Fruit fly (Drosophila melanogaster) whole organism, embryonic: ENCODE data around the gene Acp62F.

ENCODE experiments used
- Atf6 ChIP-seq: fragments of 200-800 bp; sonication (Bioruptor generic); IDR thresholded peaks from 2 replicates; pipeline ENCODE4 v1.3.6; 2022; ENCODE audit warnings: missing biosample characterization, missing genetic modification characterization
- CG10321 ChIP-seq: fragments of 200-800 bp; sonication (Bioruptor generic); IDR thresholded peaks from 2 replicates; pipeline ENCODE4 v1.3.6; 2022; ENCODE audit warnings: missing biosample characterization, missing genetic modification characterization
- CG12071 ChIP-seq: fragments of 200-800 bp; sonication (Bioruptor generic); optimal IDR thresholded peaks from 3 replicates; lab custom pipeline; 2018; ENCODE audit warnings: missing biosample characterization, mild to moderate bottlenecking, missing genetic modification characterization
- CG12942 ChIP-seq: fragments of 200-800 bp; sonication (Bioruptor generic); optimal IDR thresholded peaks from 3 replicates; lab custom pipeline; 2016; ENCODE audit warnings: missing biosample characterization, missing genetic modification characterization
- CG13894 ChIP-seq: fragments of 200-800 bp; sonication (Bioruptor generic); optimal IDR thresholded peaks from 3 replicates; lab custom pipeline; 2018; ENCODE audit warnings: missing biosample characterization, mild to moderate bottlenecking, missing genetic modification characterization, moderate library complexity
- CG17568 ChIP-seq: fragments of 200-800 bp; sonication (Bioruptor generic); optimal IDR thresholded peaks from 2 replicates; lab custom pipeline; 2018; ENCODE audit warnings: missing biosample characterization, mild to moderate bottlenecking, missing genetic modification characterization, moderate library complexity
- CG2129 ChIP-seq: fragments of 200-800 bp; sonication (Bioruptor generic); IDR thresholded peaks from 2 replicates; pipeline ENCODE4 v1.3.6; 2022; ENCODE audit warnings: missing biosample characterization, missing genetic modification characterization; ENCODE audit not compliant: partially characterized antibody
- CG2199 ChIP-seq: fragments of 200-800 bp; sonication (Bioruptor generic); IDR thresholded peaks from 3 replicates; pipeline ENCODE4 v1.3.6; 2022; ENCODE audit warnings: missing biosample characterization, missing genetic modification characterization
- CG33557 ChIP-seq: fragments of 200-800 bp; sonication (Bioruptor generic); optimal IDR thresholded peaks from 2 replicates; lab custom pipeline; 2019; ENCODE audit warnings: missing biosample characterization, mild to moderate bottlenecking, missing genetic modification characterization, moderate library complexity
- CG4424 ChIP-seq: fragments of 200-800 bp; sonication (Bioruptor generic); optimal IDR thresholded peaks from 3 replicates; lab custom pipeline; 2016; ENCODE audit warnings: missing biosample characterization, missing genetic modification characterization
- CG6254 ChIP-seq: fragments of 200-800 bp; sonication (Bioruptor generic); optimal IDR thresholded peaks from 3 replicates; lab custom pipeline; 2017; ENCODE audit warnings: mild to moderate bottlenecking, missing biosample characterization, missing genetic modification reagents, missing genetic modification characterization
- CG6813 ChIP-seq: fragments of 200-800 bp; sonication (Bioruptor generic); optimal IDR thresholded peaks from 2 replicates; lab custom pipeline; 2017; ENCODE audit warnings: missing biosample characterization, missing genetic modification characterization, mild to moderate bottlenecking, moderate library complexity, missing genetic modification reagents
- CG7372 ChIP-seq: fragments of 200-800 bp; sonication (Bioruptor generic); IDR thresholded peaks from 2 replicates; pipeline ENCODE4 v1.3.6; 2022; ENCODE audit warnings: missing biosample characterization, missing genetic modification characterization
- CG7987 ChIP-seq: fragments of 200-800 bp; sonication (Bioruptor generic); optimal IDR thresholded peaks from 2 replicates; lab custom pipeline; 2018; ENCODE audit warnings: missing biosample characterization, mild to moderate bottlenecking, missing genetic modification characterization, moderate library complexity
- CoRest ChIP-seq: fragments of 200-800 bp; sonication (Bioruptor generic); optimal IDR thresholded peaks from 3 replicates; lab custom pipeline; 2018; ENCODE audit warnings: missing biosample characterization, mild to moderate bottlenecking, missing genetic modification characterization, moderate library complexity
- Deaf1 ChIP-seq: fragments of 200-800 bp; optimal IDR thresholded peaks from 3 replicates; lab custom pipeline; 2019; ENCODE audit warnings: missing biosample characterization, mild to moderate bottlenecking, missing genetic modification characterization, moderate library complexity
- E2f1 ChIP-seq: fragments of 200-800 bp; sonication (Bioruptor generic); IDR thresholded peaks from 2 replicates; pipeline ENCODE4 v1.3.6; 2022; ENCODE audit warnings: missing biosample characterization, missing genetic modification characterization
- ERR ChIP-seq: fragments of 200-800 bp; sonication (Bioruptor generic); optimal IDR thresholded peaks from 2 replicates; lab custom pipeline; 2016; ENCODE audit warnings: missing biosample characterization, missing genetic modification characterization
- Ets65A ChIP-seq: fragments of 200-800 bp; sonication (Bioruptor generic); peaks from one replicate; lab custom pipeline; 2016; ENCODE audit warnings: missing biosample characterization, missing genetic modification characterization
- HHEX ChIP-seq: fragments of 200-800 bp; sonication (Bioruptor generic); optimal IDR thresholded peaks from 3 replicates; lab custom pipeline; 2017; ENCODE audit warnings: missing biosample characterization, mild to moderate bottlenecking, missing genetic modification characterization, missing genetic modification reagents
- Med ChIP-seq: fragments of 200-800 bp; sonication (Bioruptor generic); peaks from one replicate; lab custom pipeline; 2016; ENCODE audit warnings: missing biosample characterization, missing genetic modification characterization, mild to moderate bottlenecking, inconsistent platforms, moderate library complexity
- NK7.1 ChIP-seq: fragments of 200-800 bp; sonication (Bioruptor generic); optimal IDR thresholded peaks from 3 replicates; lab custom pipeline; 2016; ENCODE audit warnings: missing biosample characterization, missing genetic modification characterization
- Neu2 ChIP-seq: fragments of 200-800 bp; sonication (Bioruptor generic); optimal IDR thresholded peaks from 3 replicates; lab custom pipeline; 2016; ENCODE audit warnings: missing biosample characterization, missing genetic modification characterization, borderline replicate concordance
- Pdp1 ChIP-seq, 2 experiments: fragments of 200-800 bp; sonication (Bioruptor generic); optimal IDR thresholded peaks; 3 replicates each; lab custom pipeline; 2016; ENCODE audit warnings: missing biosample characterization in 2 of 2, missing genetic modification characterization in 2 of 2, mild to moderate bottlenecking in 1 of 2, moderate library complexity in 1 of 2
- caup ChIP-seq: fragments of 200-800 bp; sonication (Bioruptor generic); optimal IDR thresholded peaks from 3 replicates; lab custom pipeline; 2017; ENCODE audit warnings: missing biosample characterization, mild to moderate bottlenecking, missing genetic modification characterization, moderate library complexity; ENCODE audit not compliant: severe bottlenecking
- chinmo ChIP-seq: fragments of 200-800 bp; sonication (Bioruptor generic); IDR thresholded peaks from 4 replicates; pipeline ENCODE4 v1.3.6; 2022; ENCODE audit warnings: missing biosample characterization, missing genetic modification characterization; ENCODE audit not compliant: partially characterized antibody
- chm ChIP-seq: fragments of 200-800 bp; sonication (Bioruptor generic); IDR thresholded peaks from 2 replicates; pipeline ENCODE4 v1.3.6; 2022; ENCODE audit warnings: missing biosample characterization, missing genetic modification characterization
- ci ChIP-seq: fragments of 200-800 bp; sonication (Bioruptor generic); IDR thresholded peaks from 3 replicates; pipeline ENCODE4 v1.3.6; 2022; ENCODE audit warnings: missing biosample characterization, missing genetic modification characterization
- crol ChIP-seq: fragments of 200-800 bp; sonication (Bioruptor generic); IDR thresholded peaks from 2 replicates; pipeline ENCODE4 v1.3.6; 2022; ENCODE audit warnings: missing biosample characterization, missing genetic modification characterization
- crp ChIP-seq, 2 experiments: fragments of 200-800 bp; sonication (Bioruptor generic); optimal IDR thresholded peaks; 2 replicates in 1 of 2; 3 replicates in 1 of 2; lab custom pipeline; 2017; ENCODE audit warnings: missing biosample characterization in 2 of 2, missing genetic modification characterization in 2 of 2, mild to moderate bottlenecking in 1 of 2, moderate library complexity in 1 of 2
- dysf ChIP-seq: fragments of 200-800 bp; sonication (Bioruptor generic); IDR thresholded peaks from 3 replicates; pipeline ENCODE4 v1.3.6; 2022; ENCODE audit warnings: missing biosample characterization, missing genetic modification characterization
- jing ChIP-seq: fragments of 200-800 bp; sonication (Bioruptor generic); optimal IDR thresholded peaks from 2 replicates; lab custom pipeline; 2018; ENCODE audit warnings: missing biosample characterization, mild to moderate bottlenecking, missing genetic modification characterization
- kni ChIP-seq: fragments of 200-800 bp; sonication (Bioruptor generic); optimal IDR thresholded peaks from 3 replicates; lab custom pipeline; 2017; ENCODE audit warnings: mild to moderate bottlenecking, missing biosample characterization, missing genetic modification reagents, missing genetic modification characterization
- lab ChIP-seq: fragments of 200-800 bp; sonication (Bioruptor generic); optimal IDR thresholded peaks from 3 replicates; lab custom pipeline; 2017; ENCODE audit warnings: missing biosample characterization, missing genetic modification characterization, mild to moderate bottlenecking, moderate library complexity, missing genetic modification reagents
- mam ChIP-seq: fragments of 200-800 bp; sonication (Bioruptor generic); optimal IDR thresholded peaks from 3 replicates; lab custom pipeline; 2016; ENCODE audit warnings: missing biosample characterization, missing genetic modification characterization
- nerfin-1 ChIP-seq: fragments of 200-800 bp; sonication (Bioruptor generic); optimal IDR thresholded peaks from 3 replicates; lab custom pipeline; 2019; ENCODE audit warnings: missing biosample characterization, mild to moderate bottlenecking, missing genetic modification characterization, moderate library complexity
- sd ChIP-seq: fragments of 200-800 bp; sonication (Bioruptor generic); optimal IDR thresholded peaks from 3 replicates; lab custom pipeline; 2018; ENCODE audit warnings: missing biosample characterization, mild to moderate bottlenecking, missing genetic modification characterization, moderate library complexity
- sr ChIP-seq: fragments of 200-800 bp; sonication (Bioruptor generic); IDR thresholded peaks from 3 replicates; pipeline ENCODE4 v1.3.6; 2022; ENCODE audit warnings: missing biosample characterization, missing genetic modification characterization

The Acp62F gene

dm6 chr3L:2745698-2746410 lies 6.3 kb downstream of the Acp62F start (continued):
- TF ChIP-seq chinmo (GFP tag; lab: Robert Waterston, UW), result 0 out of 4 replicates have a peak, but pooled peaks have one; percentile 46
- peak; percentile 19 for TF ChIP-seq CG6813 (GFP tag; lab: Kevin White, UChicago)
- no peak for TF ChIP-seq Ets65A (GFP tag; lab: Kevin White, UChicago)
- no peak for TF ChIP-seq Neu2 (GFP tag; lab: Kevin White, UChicago)
- no peak for TF ChIP-seq crp (GFP tag; optimal IDR thresholded peaks at IDR 0.05; lab: Kevin White, UChicago)
- peak; percentile 32; the same call in 1 of the 3 replicates for TF ChIP-seq ci
- TF ChIP-seq CG17568 (GFP tag; lab: Kevin White, UChicago), result no peak
- TF ChIP-seq CG12942 (GFP tag; lab: Kevin White, UChicago), result no peak
- TF ChIP-seq CG10321 (GFP tag; lab: Robert Waterston, UW), result peak; percentile 79
- peak; percentile 79 for TF ChIP-seq lab
- peak; percentile 45 for TF ChIP-seq Deaf1 (tag; lab: Kevin White, UChicago)
- TF ChIP-seq chm, result 0 out of 2 replicates have a peak, but pooled peaks have one; percentile 28
- peak; percentile 35; the same call in 1 of the 3 replicates for TF ChIP-seq dysf
- peak in 1 of 2 experiments; percentile 13 for TF ChIP-seq Pdp1 (GFP tag; optimal IDR thresholded peaks at IDR 0.05; lab: Kevin White, UChicago)
- no peak for TF ChIP-seq CG33557 (GFP tag; lab: Kevin White, UChicago)
- no peak for TF ChIP-seq kni (GFP tag; lab: Kevin White, UChicago)
- TF ChIP-seq NK7.1 (GFP tag; lab: Kevin White, UChicago), result no peak
- TF ChIP-seq CG12071, result peak; percentile 28
- TF ChIP-seq nerfin-1 (tag; lab: Kevin White, UChicago), result no peak
- TF ChIP-seq jing (GFP tag; lab: Kevin White, UChicago), result no peak
- TF ChIP-seq CG2199 (GFP tag; lab: Robert Waterston, UW), result peak; percentile 95
- no peak for TF ChIP-seq mam (GFP tag; lab: Kevin White, UChicago)
- TF ChIP-seq CG7987 (GFP tag; lab: Kevin White, UChicago), result peak; percentile 10
- peak; percentile 46 for TF ChIP-seq HHEX (GFP tag; lab: Kevin White, UChicago)
- no peak for TF ChIP-seq CG4424 (GFP tag; lab: Kevin White, UChicago)
- TF ChIP-seq CoRest (tag; lab: Kevin White, UChicago), result no peak
- no peak for TF ChIP-seq CG6254 (GFP tag; lab: Kevin White, UChicago)
- TF ChIP-seq caup (GFP tag; lab: Kevin White, UChicago), result peak; percentile 61
- TF ChIP-seq E2f1 (GFP tag; lab: Robert Waterston, UW), result no peak
- no peak for TF ChIP-seq CG7372 (GFP tag; lab: Robert Waterston, UW)
- TF ChIP-seq, all 482 proteins: peak for 28

- TF ChIP-seq sr (GFP tag; lab: Robert Waterston, UW) (peak; percentile 72; the same call in 2 of the 3 replicates), CG2129 (no peak), CG13894 (tag; lab: Kevin White, UChicago) (peak; percentile 5), ERR (peak; percentile 76), Atf6 (no peak), sd (peak; percentile 64), Med (GFP tag; lab: Kevin White, UChicago) (peak; percentile 59), crol (GFP tag; lab: Robert Waterston, UW) (0 out of 2 replicates have a peak, but pooled peaks have one; percentile 30)
Measured at dm6 chr3L:2748359-2748758, 8.8 kb downstream of the Acp62F start.
